Fruit fly (Drosophila melanogaster): ENCODE measurements around the gene prg.
A peak's percentile ranks its signal among the peaks of the same experiment; 100 is the strongest.

The prg gene

DNA sequence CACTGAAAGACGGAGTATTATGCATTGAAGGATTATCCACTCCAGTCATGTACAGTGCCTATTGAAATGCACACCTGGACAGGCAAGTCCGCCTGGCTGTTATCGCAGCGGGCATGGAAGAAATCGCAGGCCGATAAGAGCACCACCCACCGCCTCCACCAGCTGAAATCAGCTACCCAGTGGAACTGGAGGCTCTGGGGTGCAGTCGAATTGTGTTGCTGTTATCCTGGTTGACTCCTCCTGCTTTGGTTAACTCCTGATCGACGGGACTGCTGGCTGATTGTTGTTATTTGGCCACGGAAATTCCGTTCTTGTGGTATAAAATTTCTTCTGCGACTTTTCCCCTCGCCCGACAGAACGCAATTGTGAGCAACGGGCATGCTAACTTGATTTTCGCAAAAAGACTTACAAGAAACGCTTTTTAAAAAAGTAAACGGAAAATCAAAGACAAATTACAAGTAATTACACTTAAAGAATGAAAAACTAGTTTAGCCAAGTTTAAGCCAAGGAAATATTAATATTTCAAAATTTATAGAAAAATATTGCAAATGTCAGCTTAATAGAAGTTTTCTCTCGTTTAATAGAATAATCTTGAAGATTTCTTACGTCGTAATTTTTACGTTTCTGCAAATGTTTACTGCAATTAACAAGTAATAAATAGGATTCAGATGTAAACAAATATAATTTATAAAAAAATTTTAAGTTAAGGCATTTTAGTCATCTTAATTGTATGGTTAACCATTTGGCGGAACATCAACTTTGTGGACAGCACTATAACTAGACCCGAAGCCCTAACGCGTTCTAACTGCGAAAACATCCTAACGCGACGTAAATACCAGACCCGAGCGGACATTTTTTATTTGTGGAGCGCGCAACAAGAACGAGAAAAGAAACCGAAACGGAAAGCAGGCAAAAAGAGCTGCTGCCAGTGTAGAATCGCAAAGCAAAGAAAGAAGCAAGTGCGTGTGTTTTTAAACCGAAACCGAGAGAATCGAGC, 49.1 kb upstream of the prg start, which contains the start of the genes CG13398 and Akap200 (continued):
- peak; percentile 7 for TF ChIP-seq CG6792 (GFP tag; optimal IDR thresholded peaks at IDR 0.05)
- no peak for TF ChIP-seq acj6 (GFP tag; optimal IDR thresholded peaks at IDR 0.05)
- TF ChIP-seq CG15336 (GFP tag; IDR thresholded peaks at IDR 0.05): no peak; the same call in 1 of the 2 replicates
- no peak; the same call in 1 of the 2 replicates for TF ChIP-seq CG11294 (GFP tag; IDR thresholded peaks at IDR 0.05)
- TF ChIP-seq CG8119 (GFP tag; IDR thresholded peaks at IDR 0.05): peak; percentile 55; the same call in 1 of the 3 replicates
- TF ChIP-seq Blimp-1 (GFP tag; optimal IDR thresholded peaks at IDR 0.05): no peak
- TF ChIP-seq Lpt (GFP tag; optimal IDR thresholded peaks at IDR 0.05): no peak
- no peak for TF ChIP-seq CG16779 (tag; optimal IDR thresholded peaks at IDR 0.05)
- TF ChIP-seq dsx (GFP tag; optimal IDR thresholded peaks at IDR 0.05; ENCODE audit: poor library complexity, severe bottlenecking): peak; percentile 2
- peak; percentile 52 for TF ChIP-seq achi (GFP tag; optimal IDR thresholded peaks at IDR 0.05)
- TF ChIP-seq OdsH (GFP tag; optimal IDR thresholded peaks at IDR 0.05): no peak
- peak; percentile 53 for TF ChIP-seq CG34406 (GFP tag; optimal IDR thresholded peaks at IDR 0.05)
- TF ChIP-seq fd59A (GFP tag; optimal IDR thresholded peaks at IDR 0.05): no peak
- peak; percentile 39 for TF ChIP-seq CG6808 (GFP tag; optimal IDR thresholded peaks at IDR 0.05)
- TF ChIP-seq Sox102F (GFP tag; optimal IDR thresholded peaks at IDR 0.05): peak; percentile 35
- TF ChIP-seq CG11762 (GFP tag; optimal IDR thresholded peaks at IDR 0.05; ENCODE audit: insufficient read depth): no peak

DNA sequence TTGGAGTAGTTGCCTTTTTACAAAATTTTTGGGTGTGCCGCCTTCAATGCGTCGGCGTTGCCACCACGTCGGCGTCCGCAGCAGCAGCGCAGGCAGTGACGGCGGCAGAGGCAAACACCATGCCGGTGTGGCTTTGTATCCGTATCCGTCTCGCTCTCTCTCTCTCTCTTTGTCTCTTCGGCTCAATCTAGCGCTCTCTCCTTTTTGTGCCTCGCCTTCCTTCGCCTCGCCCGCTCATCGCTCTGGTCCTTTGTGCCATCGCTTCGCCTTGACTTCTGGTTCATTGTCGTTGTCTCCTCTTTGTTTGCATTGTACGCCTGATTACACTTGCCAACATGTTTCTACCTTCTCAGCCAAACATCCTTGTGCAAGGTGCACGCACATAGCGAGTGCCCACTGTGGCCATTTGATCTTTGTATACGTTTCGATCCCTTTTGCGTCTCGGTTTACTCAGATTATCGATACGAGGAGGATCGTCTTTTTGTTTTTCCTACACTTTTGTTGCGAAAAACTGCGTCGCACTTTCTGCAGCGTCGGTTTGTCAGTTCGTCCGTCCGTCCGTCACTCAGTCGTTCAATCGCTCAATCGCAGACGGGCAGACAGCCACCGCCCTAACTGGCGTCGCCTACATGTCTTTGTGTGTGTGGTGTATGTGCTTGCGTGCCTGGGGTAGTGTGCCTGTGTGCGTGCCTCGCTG, 47.8 kb upstream of the prg start:
- peak; percentile 62 for TF ChIP-seq fd85E (GFP tag; optimal IDR thresholded peaks at IDR 0.05)
- peak; percentile 60 for TF ChIP-seq Ets21C (GFP tag; optimal IDR thresholded peaks at IDR 0.05)
- peak; percentile 55 for TF ChIP-seq vri (GFP tag; optimal IDR thresholded peaks at IDR 0.05)
- peak; percentile 7 for TF ChIP-seq Sox15 (GFP tag; optimal IDR thresholded peaks at IDR 0.05)
- TF ChIP-seq CG8119 (GFP tag; IDR thresholded peaks at IDR 0.05): peak; percentile 55; the same call in 2 of the 3 replicates
- TF ChIP-seq CG1621 (tag; optimal IDR thresholded peaks at IDR 0.05): peak; percentile 71
- TF ChIP-seq salr (GFP tag; optimal IDR thresholded peaks at IDR 0.05): peak; percentile 32 to 63
- TF ChIP-seq Ets96B (tag; optimal IDR thresholded peaks at IDR 0.05): peak; percentile 76
- peak; percentile 84 for TF ChIP-seq dsx (GFP tag; optimal IDR thresholded peaks at IDR 0.05; ENCODE audit: poor library complexity, severe bottlenecking)
- TF ChIP-seq esn (GFP tag; optimal IDR thresholded peaks at IDR 0.05): peak; percentile 85
- peak; percentile 58 for TF ChIP-seq OdsH (GFP tag; optimal IDR thresholded peaks at IDR 0.05)
- TF ChIP-seq Eip78C (GFP tag): peak; percentile 94
- TF ChIP-seq Sox102F (GFP tag; optimal IDR thresholded peaks at IDR 0.05): peak; percentile 88
- TF ChIP-seq achi (GFP tag; optimal IDR thresholded peaks at IDR 0.05): peak; percentile 72
- TF ChIP-seq CG11762 (GFP tag; optimal IDR thresholded peaks at IDR 0.05; ENCODE audit: insufficient read depth): no peak
- TF ChIP-seq dac (GFP tag; optimal IDR thresholded peaks at IDR 0.05): peak; percentile 14
- TF ChIP-seq CG11294 (GFP tag; IDR thresholded peaks at IDR 0.05): peak; percentile 51; the same call in 1 of the 2 replicates
- peak; percentile 56 for TF ChIP-seq CG34406 (GFP tag; optimal IDR thresholded peaks at IDR 0.05)
- TF ChIP-seq Lpt (GFP tag; optimal IDR thresholded peaks at IDR 0.05): peak; percentile 67
- TF ChIP-seq svp (GFP tag): peak; percentile 99
- TF ChIP-seq CG31627 (GFP tag; optimal IDR thresholded peaks at IDR 0.05): peak; percentile 73
- peak; percentile 61 for TF ChIP-seq CG16779 (tag; optimal IDR thresholded peaks at IDR 0.05)
- peak; percentile 82 to 90 for TF ChIP-seq ss (GFP tag; optimal IDR thresholded peaks at IDR 0.05)
- TF ChIP-seq Blimp-1 (GFP tag; optimal IDR thresholded peaks at IDR 0.05): peak; percentile 29
- no peak for TF ChIP-seq Eip93F (GFP tag; optimal IDR thresholded peaks at IDR 0.05)
- TF ChIP-seq net (GFP tag; optimal IDR thresholded peaks at IDR 0.05): peak; percentile 59
- TF ChIP-seq fkh (GFP tag; optimal IDR thresholded peaks at IDR 0.05): peak; percentile 16
- TF ChIP-seq fd59A (GFP tag; optimal IDR thresholded peaks at IDR 0.05): peak; percentile 65
- TF ChIP-seq Met (GFP tag; optimal IDR thresholded peaks at IDR 0.05): peak; percentile 80
- peak; percentile 78 for TF ChIP-seq topi (GFP tag; optimal IDR thresholded peaks at IDR 0.05)
- peak; percentile 73 for TF ChIP-seq Smox (GFP tag; optimal IDR thresholded peaks at IDR 0.05)
- peak; percentile 76 for TF ChIP-seq CG6792 (GFP tag; optimal IDR thresholded peaks at IDR 0.05)
- peak; percentile 56 for TF ChIP-seq Hr4 (GFP tag; optimal IDR thresholded peaks at IDR 0.05)
- TF ChIP-seq Sox14 (GFP tag; optimal IDR thresholded peaks at IDR 0.05): peak; percentile 98
- TF ChIP-seq Hr38 (GFP tag; optimal IDR thresholded peaks at IDR 0.05): no peak
- peak; percentile 63 for TF ChIP-seq CG3032 (tag; optimal IDR thresholded peaks at IDR 0.05)
- peak; percentile 16 for TF ChIP-seq CG6276 (GFP tag; optimal IDR thresholded peaks at IDR 0.05)
- TF ChIP-seq cyc (GFP tag; optimal IDR thresholded peaks at IDR 0.05): peak; percentile 72
- no peak for TF ChIP-seq CG4318 (GFP tag; optimal IDR thresholded peaks at IDR 0.05)
- peak; percentile 22 for TF ChIP-seq CG8319 (GFP tag; optimal IDR thresholded peaks at IDR 0.05)
